Fruit fly (Drosophila melanogaster) whole organism, embryonic: ENCODE measurements around the gene Yip1d1.
A peak's percentile ranks its signal among the peaks of the same experiment; 100 is the strongest.

Source experiments
- CG10147 ChIP-seq: fragments of 200-800 bp; sonication (Bioruptor generic); optimal IDR thresholded peaks from 2 replicates; lab custom pipeline; 2019; ENCODE audit warnings: missing biosample characterization, mild to moderate bottlenecking, missing genetic modification characterization, moderate library complexity
- CG11456 ChIP-seq: fragments of 200-800 bp; sonication (Bioruptor generic); IDR thresholded peaks from 3 replicates; pipeline ENCODE4 v1.3.6; 2022; ENCODE audit warnings: missing biosample characterization, missing genetic modification characterization
- CG1233 ChIP-seq: fragments of 200-800 bp; sonication (Bioruptor generic); optimal IDR thresholded peaks from 4 replicates; lab custom pipeline; 2018; ENCODE audit warnings: missing biosample characterization, mild to moderate bottlenecking, missing genetic modification characterization
- CG14441 ChIP-seq: fragments of 200-800 bp; sonication (Bioruptor generic); IDR thresholded peaks from 2 replicates; pipeline ENCODE4 v1.3.6; 2022; ENCODE audit warnings: missing biosample characterization, missing genetic modification characterization
- CG16779 ChIP-seq: fragments of 200-800 bp; sonication (Bioruptor generic); IDR thresholded peaks from 2 replicates; pipeline ENCODE4 v1.3.6; 2022; ENCODE audit warnings: missing biosample characterization, missing genetic modification characterization
- CG3163 ChIP-seq: fragments of 200-800 bp; sonication (Bioruptor generic); optimal IDR thresholded peaks from 3 replicates; lab custom pipeline; 2016; ENCODE audit warnings: missing biosample characterization, missing genetic modification characterization
- CG34376 ChIP-seq: fragments of 200-800 bp; sonication (Bioruptor generic); optimal IDR thresholded peaks from 2 replicates; lab custom pipeline; 2018; ENCODE audit warnings: missing biosample characterization, mild to moderate bottlenecking, missing genetic modification characterization
- CG4404 ChIP-seq: fragments of 200-800 bp; sonication (Bioruptor generic); IDR thresholded peaks from 2 replicates; pipeline ENCODE4 v1.3.6; 2022; ENCODE audit warnings: missing biosample characterization, missing genetic modification characterization
- CG4707 ChIP-seq: fragments of 200-800 bp; sonication (Bioruptor generic); optimal IDR thresholded peaks from 2 replicates; lab custom pipeline; 2018; ENCODE audit warnings: missing biosample characterization, mild to moderate bottlenecking, missing genetic modification characterization, moderate library complexity
- CG4820 ChIP-seq: fragments of 200-800 bp; sonication (Bioruptor generic); optimal IDR thresholded peaks from 3 replicates; lab custom pipeline; 2016; ENCODE audit warnings: missing biosample characterization, missing genetic modification characterization
- CG5180 ChIP-seq: fragments of 200-800 bp; sonication (Bioruptor generic); optimal IDR thresholded peaks from 3 replicates; lab custom pipeline; 2017; ENCODE audit warnings: missing biosample characterization, missing genetic modification characterization, mild to moderate bottlenecking, moderate library complexity, missing genetic modification reagents
- CG6791 ChIP-seq: fragments of 200-800 bp; sonication (Bioruptor generic); IDR thresholded peaks from 3 replicates; pipeline ENCODE4 v1.3.6; 2022; ENCODE audit warnings: missing biosample characterization, missing genetic modification characterization; ENCODE audit not compliant: partially characterized antibody
- CG8281 ChIP-seq: fragments of 200-800 bp; sonication (Bioruptor generic); optimal IDR thresholded peaks from 2 replicates; lab custom pipeline; 2018; ENCODE audit warnings: missing biosample characterization, mild to moderate bottlenecking, missing genetic modification characterization, moderate library complexity
- Deaf1 ChIP-seq: fragments of 200-800 bp; optimal IDR thresholded peaks from 3 replicates; lab custom pipeline; 2019; ENCODE audit warnings: missing biosample characterization, mild to moderate bottlenecking, missing genetic modification characterization, moderate library complexity
- Drgx ChIP-seq: fragments of 200-800 bp; sonication (Bioruptor generic); IDR thresholded peaks from 2 replicates; pipeline ENCODE4 v1.3.6; 2022; ENCODE audit warnings: missing biosample characterization, missing genetic modification characterization
- E2f1 ChIP-seq: fragments of 200-800 bp; sonication (Bioruptor generic); IDR thresholded peaks from 2 replicates; pipeline ENCODE4 v1.3.6; 2022; ENCODE audit warnings: missing biosample characterization, missing genetic modification characterization
- HHEX ChIP-seq: fragments of 200-800 bp; sonication (Bioruptor generic); optimal IDR thresholded peaks from 3 replicates; lab custom pipeline; 2017; ENCODE audit warnings: missing biosample characterization, mild to moderate bottlenecking, missing genetic modification characterization, missing genetic modification reagents
- Max ChIP-seq: fragments of 200-800 bp; sonication (Bioruptor generic); optimal IDR thresholded peaks from 2 replicates; lab custom pipeline; 2016; ENCODE audit warnings: missing biosample characterization, mild to moderate bottlenecking, missing genetic modification characterization
- Trl ChIP-seq, 3 experiments: fragments of >200 bp in 2 of 3; fragments of 200-800 bp in 1 of 3; sonication (Bioruptor generic) in 1 of 3; optimal IDR thresholded peaks; 2 replicates in 1 of 3; 3 replicates in 2 of 3; lab custom pipeline; 2016 to 2017; ENCODE audit warnings: missing biosample characterization in 1 of 3, missing genetic modification characterization in 1 of 3
- bowl ChIP-seq: fragments of 200-800 bp; sonication (Bioruptor generic); IDR thresholded peaks from 2 replicates; pipeline ENCODE4 v1.3.6; 2022; ENCODE audit warnings: missing biosample characterization, missing genetic modification characterization
- chinmo ChIP-seq: fragments of 200-800 bp; sonication (Bioruptor generic); IDR thresholded peaks from 4 replicates; pipeline ENCODE4 v1.3.6; 2022; ENCODE audit warnings: missing biosample characterization, missing genetic modification characterization; ENCODE audit not compliant: partially characterized antibody
- crol ChIP-seq: fragments of 200-800 bp; sonication (Bioruptor generic); IDR thresholded peaks from 2 replicates; pipeline ENCODE4 v1.3.6; 2022; ENCODE audit warnings: missing biosample characterization, missing genetic modification characterization
- dati ChIP-seq: fragments of 200-800 bp; sonication (Bioruptor generic); IDR thresholded peaks from 2 replicates; pipeline ENCODE4 v1.3.6; 2022; ENCODE audit warnings: missing biosample characterization, missing genetic modification characterization
- ftz-f1 ChIP-seq: fragments of 200-800 bp; sonication (Bioruptor generic); optimal IDR thresholded peaks from 2 replicates; lab custom pipeline; 2016; ENCODE audit warnings: missing biosample characterization, missing genetic modification characterization
- hb ChIP-seq: fragments of 200-800 bp; sonication (Bioruptor generic); IDR thresholded peaks from 3 replicates; pipeline ENCODE4 v1.3.6; 2022; ENCODE audit warnings: missing biosample characterization, missing genetic modification characterization; ENCODE audit not compliant: partially characterized antibody
- inv ChIP-seq: fragments of 200-800 bp; sonication (Bioruptor generic); IDR thresholded peaks from 2 replicates; pipeline ENCODE4 v1.3.6; 2022; ENCODE audit warnings: missing biosample characterization, missing genetic modification characterization; ENCODE audit not compliant: partially characterized antibody
- jigr1 ChIP-seq: fragments of 200-800 bp; sonication (Bioruptor generic); IDR thresholded peaks from 3 replicates; pipeline ENCODE4 v1.3.6; 2022; ENCODE audit warnings: missing biosample characterization, missing genetic modification characterization
- nom ChIP-seq: fragments of 200-800 bp; sonication (Bioruptor generic); optimal IDR thresholded peaks from 2 replicates; lab custom pipeline; 2017; ENCODE audit warnings: missing biosample characterization, missing genetic modification characterization, mild to moderate bottlenecking, moderate library complexity, missing genetic modification reagents
- scrt ChIP-seq: fragments of 200-800 bp; sonication (Bioruptor generic); optimal IDR thresholded peaks from 2 replicates; lab custom pipeline; 2018; ENCODE audit warnings: missing biosample characterization, mild to moderate bottlenecking, missing genetic modification characterization, moderate library complexity
- tio ChIP-seq: fragments of 200-800 bp; sonication (Bioruptor generic); optimal IDR thresholded peaks from 2 replicates; lab custom pipeline; 2017; ENCODE audit warnings: missing biosample characterization, missing genetic modification characterization, inconsistent platforms
- trh ChIP-seq: fragments of 200-800 bp; sonication (Bioruptor generic); optimal IDR thresholded peaks from 2 replicates; lab custom pipeline; 2016; ENCODE audit warnings: missing biosample characterization, missing genetic modification characterization
- tup ChIP-seq: fragments of 200-800 bp; sonication (Bioruptor generic); optimal IDR thresholded peaks from 2 replicates; lab custom pipeline; 2016; ENCODE audit warnings: missing biosample characterization, mild to moderate bottlenecking, missing genetic modification characterization, moderate library complexity

The Yip1d1 gene

DNA sequence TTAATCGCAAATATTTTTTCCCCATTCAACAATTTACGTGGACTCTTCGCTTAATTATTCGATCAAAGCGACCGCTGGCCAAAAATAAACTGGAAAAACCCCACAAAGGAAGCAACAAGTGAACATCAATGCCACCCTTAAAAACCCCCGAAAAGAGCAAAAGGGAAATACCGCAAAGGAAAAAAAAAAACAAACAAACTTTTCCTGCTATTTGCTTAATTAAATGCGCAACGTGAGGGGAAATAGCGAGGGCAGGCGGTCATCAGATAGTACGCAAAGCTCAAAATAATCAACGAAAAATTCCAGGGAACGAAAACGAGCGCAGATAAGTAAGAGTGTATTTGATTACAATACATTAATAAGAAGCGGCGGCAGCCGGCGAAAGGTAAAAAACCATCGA, 45.5 kb upstream of the Yip1d1 start:
- no peak for TF ChIP-seq tio (GFP tag; lab: Kevin White, UChicago)
- peak; percentile 61 for TF ChIP-seq scrt (GFP tag; lab: Kevin White, UChicago)
- TF ChIP-seq CG34376 (GFP tag; lab: Kevin White, UChicago) = peak; percentile 13

DNA sequence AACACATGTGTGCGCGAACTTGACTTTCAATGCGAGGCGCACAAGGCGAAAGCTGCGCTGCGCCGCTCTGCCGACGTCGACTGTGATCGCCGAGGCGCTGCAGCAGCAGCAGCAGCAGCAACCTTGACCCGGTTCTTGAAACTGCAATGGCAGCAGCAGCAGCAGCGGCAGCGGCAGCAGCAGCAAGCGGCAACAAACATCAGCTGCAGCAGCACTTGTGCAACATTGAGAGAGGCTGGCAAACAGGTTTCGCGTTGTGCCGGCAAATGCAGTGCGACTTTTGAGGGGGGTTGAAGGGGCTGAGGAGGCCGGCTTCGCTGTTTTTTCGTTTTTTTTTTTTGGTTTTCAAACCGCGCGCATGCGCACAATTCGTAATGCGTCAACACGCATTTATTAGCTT, 43.7 kb upstream of the Yip1d1 start:
- TF ChIP-seq jigr1 (GFP tag; lab: Robert Waterston, UW) = 0 out of 3 replicates have a peak, but pooled peaks have one; percentile 15
- peak; percentile 81; the same call in 2 of the 4 replicates for TF ChIP-seq chinmo (GFP tag; lab: Robert Waterston, UW)
- no peak for TF ChIP-seq Max (GFP tag; lab: Kevin White, UChicago)
- TF ChIP-seq inv (GFP tag; lab: Robert Waterston, UW) = 0 out of 2 replicates have a peak, but pooled peaks have one; percentile 31
- TF ChIP-seq CG6791 = no peak
- no peak for TF ChIP-seq E2f1
- TF ChIP-seq Drgx (GFP tag; lab: Robert Waterston, UW) = peak; percentile 34
- TF ChIP-seq tup (GFP tag; lab: Kevin White, UChicago) = no peak
- TF ChIP-seq bowl (GFP tag; lab: Robert Waterston, UW) = no peak
- TF ChIP-seq CG14441 (GFP tag; lab: Robert Waterston, UW) = 0 out of 2 replicates have a peak, but pooled peaks have one; percentile 16
- 0 out of 3 replicates have a peak, but pooled peaks have one; percentile 21 for TF ChIP-seq CG11456 (GFP tag; lab: Robert Waterston, UW)
- peak; percentile 40; the same call in 1 of the 2 replicates for TF ChIP-seq crol (GFP tag; lab: Robert Waterston, UW)
- TF ChIP-seq CG5180 (GFP tag; lab: Kevin White, UChicago) = peak; percentile 28
- no peak for TF ChIP-seq trh (GFP tag; lab: Kevin White, UChicago)

DNA sequence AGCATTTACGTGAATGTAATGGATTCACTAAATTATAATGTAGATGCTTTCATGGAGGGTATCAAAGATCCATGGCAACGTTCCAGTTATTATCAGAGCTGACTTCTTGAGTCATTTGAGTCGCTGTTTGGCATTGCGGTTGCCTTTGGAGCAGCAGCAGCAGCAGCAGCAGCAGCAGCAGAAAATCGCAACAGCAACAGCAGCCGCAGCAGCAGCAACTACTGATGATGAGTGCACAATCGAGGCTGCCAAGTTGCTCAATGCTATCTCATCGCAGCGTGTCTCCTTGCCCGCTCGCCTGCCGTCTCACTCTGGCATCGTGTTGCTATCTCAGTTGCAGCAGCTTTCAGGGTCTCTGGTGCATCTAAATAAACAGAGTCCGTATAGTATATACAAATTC, 42.0 kb upstream of the Yip1d1 start:
- no peak for TF ChIP-seq ftz-f1 (GFP tag; lab: Kevin White, UChicago)
- no peak for TF ChIP-seq CG1233 (GFP tag; lab: Kevin White, UChicago)
- no peak for TF ChIP-seq CG4404 (GFP tag; lab: Robert Waterston, UW)
- no peak for TF ChIP-seq CG10147 (GFP tag; lab: Kevin White, UChicago)

DNA sequence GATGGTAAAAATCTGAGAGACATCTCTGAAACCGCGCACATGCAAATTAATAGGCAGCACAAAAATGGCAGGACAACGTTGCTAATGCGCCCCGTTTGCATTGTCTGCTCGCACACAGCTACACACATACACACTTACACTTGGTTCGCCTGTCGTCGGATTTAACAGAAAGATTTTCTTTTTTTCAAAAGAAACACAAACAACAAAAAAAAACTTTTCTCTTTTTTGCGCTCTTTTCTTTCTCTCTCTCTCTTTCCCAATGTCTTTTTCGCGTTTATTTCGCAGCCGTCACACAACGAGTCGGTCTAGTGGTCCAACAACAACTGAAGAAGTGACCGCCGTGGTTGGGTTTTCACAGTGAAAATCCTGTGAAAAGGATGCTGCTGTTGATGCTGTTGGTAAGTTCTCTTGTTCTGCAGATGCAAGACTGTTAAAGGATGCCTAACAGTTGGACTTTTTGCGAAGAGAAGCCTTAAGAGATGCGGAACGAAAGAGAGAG, 35.3 kb upstream of the Yip1d1 start:
- no peak for TF ChIP-seq crol (GFP tag; lab: Robert Waterston, UW)
- TF ChIP-seq Trl (optimal IDR thresholded peaks at IDR 0.05; lab: Kevin White, UChicago) = peak; percentile 29 to 66
- no peak for TF ChIP-seq Trl (GFP tag; optimal IDR thresholded peaks at IDR 0.05; lab: Kevin White, UChicago)
- no peak for TF ChIP-seq CG4820
- TF ChIP-seq hb (GFP tag; lab: Robert Waterston, UW) = no peak
- TF ChIP-seq CG3163 (GFP tag; lab: Kevin White, UChicago) = peak; percentile 91
- TF ChIP-seq CG4707 (GFP tag; lab: Kevin White, UChicago) = no peak
- peak; percentile 61 for TF ChIP-seq Deaf1 (tag; lab: Kevin White, UChicago)
- TF ChIP-seq CG8281 (tag; lab: Kevin White, UChicago) = no peak
- peak; percentile 36; the same call in 1 of the 2 replicates for TF ChIP-seq Drgx (GFP tag; lab: Robert Waterston, UW)
- TF ChIP-seq dati (GFP tag; lab: Robert Waterston, UW) = no peak
- TF ChIP-seq nom = peak; percentile 65
- TF ChIP-seq HHEX (GFP tag; lab: Kevin White, UChicago) = no peak
- TF ChIP-seq CG16779 (GFP tag; lab: Robert Waterston, UW) = no peak
